Fruit fly (Drosophila melanogaster) whole organism, embryonic: ENCODE data around the gene alphaTub84D.

Experiments
- ATbp ChIP-seq: fragments of 200-800 bp; sonication (Bioruptor generic); optimal IDR thresholded peaks from 2 replicates; lab custom pipeline; 2017; ENCODE audit warnings: missing biosample characterization, mild to moderate bottlenecking, missing genetic modification characterization, missing genetic modification reagents
- Adf1 ChIP-seq: fragments of 200-800 bp; sonication (Bioruptor generic); IDR thresholded peaks from 2 replicates; pipeline ENCODE4 v1.3.6; 2022; ENCODE audit warnings: missing biosample characterization, missing genetic modification characterization
- Aef1 ChIP-seq: fragments of 200-800 bp; sonication (Bioruptor generic); IDR thresholded peaks from 3 replicates; pipeline ENCODE4 v1.3.6; 2022; ENCODE audit warnings: missing biosample characterization, missing genetic modification characterization
- B-H2 ChIP-seq: fragments of 200-800 bp; sonication (Bioruptor generic); optimal IDR thresholded peaks from 2 replicates; lab custom pipeline; 2018; ENCODE audit warnings: missing biosample characterization, mild to moderate bottlenecking, missing genetic modification characterization
- CG10147 ChIP-seq: fragments of 200-800 bp; sonication (Bioruptor generic); optimal IDR thresholded peaks from 2 replicates; lab custom pipeline; 2019; ENCODE audit warnings: missing biosample characterization, mild to moderate bottlenecking, missing genetic modification characterization, moderate library complexity
- CG10565 ChIP-seq: fragments of 200-800 bp; sonication (Bioruptor generic); optimal IDR thresholded peaks from 3 replicates; lab custom pipeline; 2016; ENCODE audit warnings: missing biosample characterization, mild to moderate bottlenecking, missing genetic modification characterization
- CG11560 ChIP-seq: fragments of 200-800 bp; sonication (Bioruptor generic); IDR thresholded peaks from 3 replicates; pipeline ENCODE4 v1.3.6; 2022; ENCODE audit warnings: missing biosample characterization, missing genetic modification characterization
- CG11696 ChIP-seq: fragments of 200-800 bp; sonication (Bioruptor generic); IDR thresholded peaks from 2 replicates; pipeline ENCODE4 v1.3.6; 2022; ENCODE audit warnings: missing biosample characterization, missing genetic modification characterization
- CG1233 ChIP-seq: fragments of 200-800 bp; sonication (Bioruptor generic); optimal IDR thresholded peaks from 4 replicates; lab custom pipeline; 2018; ENCODE audit warnings: missing biosample characterization, mild to moderate bottlenecking, missing genetic modification characterization
- CG12744 ChIP-seq: fragments of 200-800 bp; sonication (Bioruptor generic); optimal IDR thresholded peaks from 2 replicates; lab custom pipeline; 2016; ENCODE audit warnings: missing biosample characterization, missing genetic modification characterization
- CG13775 ChIP-seq: fragments of 200-800 bp; sonication (Bioruptor generic); optimal IDR thresholded peaks from 3 replicates; lab custom pipeline; 2017; ENCODE audit warnings: missing biosample characterization, mild to moderate bottlenecking, missing genetic modification characterization
- CG14860 ChIP-seq: fragments of 200-800 bp; sonication (Bioruptor generic); IDR thresholded peaks from 3 replicates; pipeline ENCODE4 v1.3.6; 2022; ENCODE audit warnings: missing biosample characterization, missing genetic modification characterization; ENCODE audit not compliant: partially characterized antibody
- CG1529 ChIP-seq: fragments of 200-800 bp; sonication (Bioruptor generic); optimal IDR thresholded peaks from 3 replicates; lab custom pipeline; 2018; ENCODE audit warnings: missing biosample characterization, missing genetic modification characterization
- CG15479 ChIP-seq: fragments of 200-800 bp; sonication (Bioruptor generic); optimal IDR thresholded peaks from 3 replicates; lab custom pipeline; 2019; ENCODE audit warnings: missing biosample characterization, mild to moderate bottlenecking, missing genetic modification characterization, moderate library complexity
- CG1603 ChIP-seq: fragments of 200-800 bp; sonication (Bioruptor generic); optimal IDR thresholded peaks from 2 replicates; lab custom pipeline; 2019; ENCODE audit warnings: missing biosample characterization, mild to moderate bottlenecking, missing genetic modification characterization, moderate library complexity
- CG17186 ChIP-seq: fragments of 200-800 bp; sonication (Bioruptor generic); optimal IDR thresholded peaks from 3 replicates; lab custom pipeline; 2017; ENCODE audit warnings: missing biosample characterization, missing genetic modification reagents, missing genetic modification characterization
- CG18764 ChIP-seq: fragments of 200-800 bp; sonication (Bioruptor generic); optimal IDR thresholded peaks from 3 replicates; lab custom pipeline; 2016; ENCODE audit warnings: missing biosample characterization, missing genetic modification characterization
- CG2129 ChIP-seq: fragments of 200-800 bp; sonication (Bioruptor generic); IDR thresholded peaks from 2 replicates; pipeline ENCODE4 v1.3.6; 2022; ENCODE audit warnings: missing biosample characterization, missing genetic modification characterization; ENCODE audit not compliant: partially characterized antibody
- CG31441 ChIP-seq: fragments of 200-800 bp; sonication (Bioruptor generic); IDR thresholded peaks from 2 replicates; pipeline ENCODE4 v1.3.6; 2022; ENCODE audit warnings: missing biosample characterization, missing genetic modification characterization
- CG3847 ChIP-seq: fragments of 200-800 bp; sonication (Bioruptor generic); IDR thresholded peaks from 2 replicates; pipeline ENCODE4 v1.3.6; 2022; ENCODE audit warnings: missing biosample characterization, missing genetic modification characterization
- CG3995 ChIP-seq: fragments of 200-800 bp; sonication (Bioruptor generic); optimal IDR thresholded peaks from 3 replicates; lab custom pipeline; 2016; ENCODE audit warnings: missing biosample characterization, missing genetic modification characterization
- CG7357 ChIP-seq: fragments of 200-800 bp; sonication (Bioruptor generic); IDR thresholded peaks from 3 replicates; pipeline ENCODE4 v1.3.6; 2022; ENCODE audit warnings: missing biosample characterization, missing genetic modification characterization
- CG7839 ChIP-seq: fragments of 200-800 bp; sonication (Bioruptor generic); optimal IDR thresholded peaks from 3 replicates; lab custom pipeline; 2018; ENCODE audit warnings: missing biosample characterization, mild to moderate bottlenecking, missing genetic modification characterization, moderate library complexity
- CG8290 ChIP-seq, 3 experiments: fragments of 200-800 bp; sonication (Bioruptor generic); optimal IDR thresholded peaks; 2 replicates each; lab custom pipeline; 2016 to 2019; ENCODE audit warnings: missing biosample characterization in 3 of 3, missing genetic modification characterization in 3 of 3, mild to moderate bottlenecking in 2 of 3, moderate library complexity in 1 of 3
- CG8765 ChIP-seq: fragments of 200-800 bp; sonication (Bioruptor generic); IDR thresholded peaks from 2 replicates; pipeline ENCODE4 v1.3.6; 2022; ENCODE audit warnings: missing biosample characterization, missing genetic modification characterization
- CG9215 ChIP-seq: fragments of 200-800 bp; sonication (Bioruptor generic); IDR thresholded peaks from 2 replicates; pipeline ENCODE4 v1.3.6; 2022; ENCODE audit warnings: missing biosample characterization, missing genetic modification characterization
- D19B ChIP-seq: fragments of 200-800 bp; sonication (Bioruptor generic); optimal IDR thresholded peaks from 2 replicates; lab custom pipeline; 2017; ENCODE audit warnings: missing biosample characterization, mild to moderate bottlenecking, missing genetic modification characterization
- H2.0 ChIP-seq: fragments of 200-800 bp; sonication (Bioruptor generic); IDR thresholded peaks from 2 replicates; pipeline ENCODE4 v1.3.6; 2022; ENCODE audit warnings: missing biosample characterization, missing genetic modification characterization
- Hr39 ChIP-seq: fragments of >200 bp; optimal IDR thresholded peaks from 2 replicates; lab custom pipeline; 2017
- Meics ChIP-seq: fragments of 200-800 bp; sonication (Bioruptor generic); optimal IDR thresholded peaks from 2 replicates; lab custom pipeline; 2017; ENCODE audit warnings: missing biosample characterization, mild to moderate bottlenecking, missing genetic modification characterization
- Neu2 ChIP-seq: fragments of 200-800 bp; sonication (Bioruptor generic); optimal IDR thresholded peaks from 3 replicates; lab custom pipeline; 2016; ENCODE audit warnings: missing biosample characterization, missing genetic modification characterization, borderline replicate concordance
- Ssrp ChIP-seq: fragments of 200-800 bp; sonication (Bioruptor generic); optimal IDR thresholded peaks from 2 replicates; lab custom pipeline; 2018; ENCODE audit warnings: missing biosample characterization, mild to moderate bottlenecking, missing genetic modification characterization, moderate library complexity
- Xbp1 ChIP-seq: fragments of 200-800 bp; sonication (Bioruptor generic); optimal IDR thresholded peaks from 3 replicates; lab custom pipeline; 2016; ENCODE audit warnings: missing biosample characterization, mild to moderate bottlenecking, missing genetic modification characterization
- bab2 ChIP-seq: fragments of 200-800 bp; sonication (Bioruptor generic); optimal IDR thresholded peaks from 2 replicates; lab custom pipeline; 2016; ENCODE audit warnings: missing biosample characterization, missing genetic modification characterization
- bbx ChIP-seq: fragments of 200-800 bp; sonication (Bioruptor generic); IDR thresholded peaks from 2 replicates; pipeline ENCODE4 v1.3.6; 2022; ENCODE audit warnings: missing biosample characterization, missing genetic modification characterization; ENCODE audit not compliant: partially characterized antibody
- bcd ChIP-seq: fragments of 200-800 bp; sonication (Bioruptor generic); optimal IDR thresholded peaks from 2 replicates; lab custom pipeline; 2017; ENCODE audit warnings: missing biosample characterization, mild to moderate bottlenecking, missing genetic modification characterization
- crc ChIP-seq: fragments of 200-800 bp; sonication (Bioruptor generic); optimal IDR thresholded peaks from 2 replicates; lab custom pipeline; 2016; ENCODE audit warnings: missing biosample characterization, missing genetic modification characterization
- dan ChIP-seq: fragments of 200-800 bp; sonication (Bioruptor generic); IDR thresholded peaks from 2 replicates; pipeline ENCODE4 v1.3.6; 2022; ENCODE audit warnings: missing biosample characterization, missing genetic modification characterization
- fd96Cb ChIP-seq: fragments of 200-800 bp; sonication (Bioruptor generic); optimal IDR thresholded peaks from 2 replicates; lab custom pipeline; 2018; ENCODE audit warnings: missing biosample characterization, mild to moderate bottlenecking, missing genetic modification characterization, moderate library complexity
- gem ChIP-seq: fragments of 200-800 bp; sonication (Bioruptor generic); optimal IDR thresholded peaks from 2 replicates; lab custom pipeline; 2019; ENCODE audit warnings: missing biosample characterization, mild to moderate bottlenecking, missing genetic modification characterization, moderate library complexity
- grn ChIP-seq: fragments of 200-800 bp; sonication (Bioruptor generic); optimal IDR thresholded peaks from 3 replicates; lab custom pipeline; 2017; ENCODE audit warnings: missing biosample characterization, missing genetic modification characterization
- h ChIP-seq: fragments of >200 bp; optimal IDR thresholded peaks from 2 replicates; lab custom pipeline; 2017
- ind ChIP-seq: fragments of 200-800 bp; sonication (Bioruptor generic); optimal IDR thresholded peaks from 3 replicates; lab custom pipeline; 2016; ENCODE audit warnings: missing biosample characterization, missing genetic modification characterization
- kay ChIP-seq: fragments of 200-800 bp; sonication (Bioruptor generic); optimal IDR thresholded peaks from 2 replicates; lab custom pipeline; 2016; ENCODE audit warnings: missing biosample characterization, missing genetic modification characterization
- klu ChIP-seq: fragments of 200-800 bp; sonication (Bioruptor generic); IDR thresholded peaks from 2 replicates; pipeline ENCODE4 v1.3.6; 2022; ENCODE audit warnings: missing biosample characterization, missing genetic modification characterization
- odd ChIP-seq: fragments of 200-800 bp; sonication (Bioruptor generic); optimal IDR thresholded peaks from 2 replicates; lab custom pipeline; 2017; ENCODE audit warnings: missing biosample characterization, mild to moderate bottlenecking, missing genetic modification characterization
- peb ChIP-seq: fragments of 200-800 bp; sonication (Bioruptor generic); IDR thresholded peaks from 2 replicates; pipeline ENCODE4 v1.3.6; 2022; ENCODE audit warnings: missing biosample characterization, missing genetic modification characterization
- pnt ChIP-seq: fragments of 200-800 bp; sonication (Bioruptor generic); optimal IDR thresholded peaks from 3 replicates; lab custom pipeline; 2016; ENCODE audit warnings: missing biosample characterization, missing genetic modification characterization
- ro ChIP-seq: fragments of 200-800 bp; sonication (Bioruptor generic); IDR thresholded peaks from 2 replicates; pipeline ENCODE4 v1.3.6; 2022; ENCODE audit warnings: missing biosample characterization, missing genetic modification characterization
- unpg ChIP-seq: fragments of 200-800 bp; sonication (Bioruptor generic); optimal IDR thresholded peaks from 3 replicates; lab custom pipeline; 2018; ENCODE audit warnings: missing biosample characterization, mild to moderate bottlenecking, missing genetic modification characterization, moderate library complexity

Gene alphaTub84D

DNA sequence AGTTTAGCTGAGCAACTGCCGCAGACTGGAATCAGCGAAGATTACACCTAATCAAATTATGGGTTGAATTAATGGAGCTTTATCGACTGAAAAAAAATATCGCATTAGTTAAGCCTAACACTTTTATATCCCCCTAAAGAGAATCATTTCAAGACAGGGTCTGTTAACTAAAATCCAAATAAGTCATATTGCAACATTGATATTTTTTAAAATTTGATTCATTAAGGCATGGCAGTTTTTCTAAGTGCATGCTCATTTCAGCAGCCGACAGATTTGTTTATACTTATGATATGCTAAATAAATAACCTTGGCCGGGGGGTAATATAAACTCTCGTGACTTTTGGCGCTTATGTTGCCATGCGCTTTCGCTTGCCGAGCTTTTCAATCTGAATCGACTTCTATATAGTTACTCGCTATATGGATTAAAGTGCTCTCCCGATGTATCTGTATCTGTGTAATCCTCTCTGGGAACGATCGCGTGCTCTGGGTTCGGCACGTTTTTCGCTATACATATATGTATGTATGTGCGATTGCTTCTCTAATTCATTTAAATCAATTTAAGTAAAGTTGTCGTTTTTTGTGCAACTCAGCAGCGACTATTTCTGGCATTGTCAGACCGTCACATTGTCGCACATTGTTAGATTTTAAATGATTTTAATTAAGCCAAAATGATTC is 24.1 kb upstream of the alphaTub84D start (continued):
- no peak for TF ChIP-seq CG17186 (GFP tag; lab: Kevin White, UChicago)
- peak; percentile 78 for TF ChIP-seq CG9215 (GFP tag; lab: Robert Waterston, UW)
- peak; percentile 80 for TF ChIP-seq Adf1
- no peak for TF ChIP-seq Neu2 (GFP tag; lab: Kevin White, UChicago)
- no peak for TF ChIP-seq Hr39
- no peak for TF ChIP-seq CG10565
- TF ChIP-seq H2.0 (GFP tag; lab: Robert Waterston, UW) = peak; percentile 63
- peak; percentile 36; the same call in 1 of the 2 replicates for TF ChIP-seq peb (GFP tag; lab: Robert Waterston, UW)
- TF ChIP-seq odd = peak; percentile 55
- TF ChIP-seq CG1529 (GFP tag; lab: Kevin White, UChicago) = no peak
- TF ChIP-seq bcd = peak; percentile 84
- TF ChIP-seq CG7839 (tag; lab: Kevin White, UChicago) = peak; percentile 89
- peak; percentile 23 for TF ChIP-seq grn (GFP tag; lab: Kevin White, UChicago)
- TF ChIP-seq CG3847 (GFP tag; lab: Robert Waterston, UW) = peak; percentile 93
- peak; percentile 34; the same call in 1 of the 2 replicates for TF ChIP-seq CG8765
- no peak for TF ChIP-seq h (lab: Kevin White, UChicago)
- peak; percentile 83 for TF ChIP-seq crc (GFP tag; lab: Kevin White, UChicago)
- TF ChIP-seq CG13775 (GFP tag; lab: Kevin White, UChicago) = peak; percentile 81
- no peak for TF ChIP-seq CG15479 (GFP tag; lab: Kevin White, UChicago)
- no peak; the same call in 1 of the 3 replicates for TF ChIP-seq CG11560 (tag; lab: Robert Waterston, UW)
- TF ChIP-seq Xbp1 = peak; percentile 74
- TF ChIP-seq fd96Cb = peak; percentile 30
- TF ChIP-seq Aef1 = peak; percentile 82
- TF ChIP-seq CG31441 = peak; percentile 38; the same call in 1 of the 2 replicates
- TF ChIP-seq dan (GFP tag; lab: Robert Waterston, UW) = no peak
- TF ChIP-seq Ssrp = no peak
- TF ChIP-seq CG8290 (GFP tag; optimal IDR thresholded peaks at IDR 0.05; lab: Kevin White, UChicago) = no peak
- TF ChIP-seq CG8290 (tag; optimal IDR thresholded peaks at IDR 0.05; lab: Kevin White, UChicago) = peak in 1 of 2 experiments; percentile 95
- TF ChIP-seq CG11696 (GFP tag; lab: Robert Waterston, UW) = peak; percentile 57; the same call in 1 of the 2 replicates
- peak; percentile 70; the same call in 2 of the 3 replicates for TF ChIP-seq CG7357 (GFP tag; lab: Robert Waterston, UW)
- peak; percentile 93 for TF ChIP-seq Meics (GFP tag; lab: Kevin White, UChicago)
- peak; percentile 70; the same call in 1 of the 2 replicates for TF ChIP-seq klu (GFP tag; lab: Robert Waterston, UW)
- TF ChIP-seq ind = peak; percentile 84
- TF ChIP-seq CG2129 (GFP tag; lab: Robert Waterston, UW) = no peak
- TF ChIP-seq CG1233 = peak; percentile 79
- peak; percentile 78 for TF ChIP-seq D19B (GFP tag; lab: Kevin White, UChicago)
- peak; percentile 92 for TF ChIP-seq CG10147 (GFP tag; lab: Kevin White, UChicago)
- TF ChIP-seq CG12744 = peak; percentile 86
- TF ChIP-seq CG14860 (GFP tag; lab: Robert Waterston, UW) = no peak
- peak; percentile 16 for TF ChIP-seq CG18764 (GFP tag; lab: Kevin White, UChicago)
- TF ChIP-seq bab2 (GFP tag; lab: Kevin White, UChicago) = peak; percentile 89
- no peak for TF ChIP-seq ro (GFP tag; lab: Robert Waterston, UW)
- no peak for TF ChIP-seq bbx
- peak; percentile 84 for TF ChIP-seq unpg (GFP tag; lab: Kevin White, UChicago)
- peak; percentile 79 for TF ChIP-seq kay
- TF ChIP-seq gem = peak; percentile 92
- TF ChIP-seq CG1603 (tag; lab: Kevin White, UChicago) = peak; percentile 62
- peak; percentile 55 for TF ChIP-seq CG3995 (GFP tag; lab: Kevin White, UChicago)
- peak; percentile 74 for TF ChIP-seq pnt
- TF ChIP-seq B-H2 (GFP tag; lab: Kevin White, UChicago) = peak; percentile 29
- TF ChIP-seq ATbp = no peak
